Fruit fly (Drosophila melanogaster): ENCODE results near the gene mRpL46.

DNA sequence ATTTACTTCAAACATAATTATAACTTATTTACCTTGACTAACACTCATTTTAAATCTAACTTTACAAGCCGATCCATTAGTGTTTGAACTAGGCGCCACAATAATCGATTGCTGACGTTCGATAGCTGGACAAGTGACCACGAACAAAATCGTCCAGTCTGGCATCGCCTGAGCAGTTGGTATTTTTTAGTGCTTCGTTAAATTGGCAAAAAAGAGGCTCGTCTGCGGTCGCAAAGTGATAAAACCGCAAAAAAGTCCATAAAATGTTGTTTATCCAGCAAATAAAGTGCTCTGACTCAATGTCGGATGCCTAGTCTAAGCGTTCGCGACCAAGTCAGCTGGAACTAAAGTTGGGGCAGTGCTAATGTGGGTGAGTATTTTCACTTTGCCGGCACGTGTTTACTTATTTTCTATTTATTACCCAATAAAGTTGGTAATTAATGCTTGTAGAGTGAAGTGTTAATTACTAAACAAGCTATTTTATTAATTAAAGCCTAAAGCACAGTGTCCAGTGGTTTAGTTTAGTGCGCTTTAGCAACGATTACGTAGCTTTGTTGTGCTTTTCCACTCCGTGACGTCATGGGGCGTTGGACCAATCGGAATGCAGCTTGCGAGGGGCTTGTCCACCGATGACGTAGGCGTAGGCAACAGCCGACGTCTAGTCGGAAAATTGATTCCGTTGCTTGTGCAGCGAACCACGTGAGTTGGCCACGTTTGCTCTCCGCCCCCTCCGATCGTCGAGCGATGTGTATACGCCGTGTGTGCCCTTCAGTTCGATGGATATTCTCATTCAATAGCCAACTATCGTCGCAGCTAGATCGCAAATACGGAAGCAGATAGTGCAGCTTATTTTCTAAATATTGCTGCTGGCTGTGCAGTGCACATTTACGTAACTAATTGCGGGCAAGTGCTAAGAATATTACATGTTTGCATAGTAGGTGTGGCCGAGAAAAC lies 38.6 kb upstream of the mRpL46 start, which contains the start of gene Gk2:
- TF ChIP-seq psq (optimal IDR thresholded peaks at IDR 0.05) (no peak), CG8478 (optimal IDR thresholded peaks at IDR 0.05) (no peak)

Measured in whole organism.